Fruit fly (Drosophila melanogaster): ENCODE data around the gene nes.

The nes gene

DNA sequence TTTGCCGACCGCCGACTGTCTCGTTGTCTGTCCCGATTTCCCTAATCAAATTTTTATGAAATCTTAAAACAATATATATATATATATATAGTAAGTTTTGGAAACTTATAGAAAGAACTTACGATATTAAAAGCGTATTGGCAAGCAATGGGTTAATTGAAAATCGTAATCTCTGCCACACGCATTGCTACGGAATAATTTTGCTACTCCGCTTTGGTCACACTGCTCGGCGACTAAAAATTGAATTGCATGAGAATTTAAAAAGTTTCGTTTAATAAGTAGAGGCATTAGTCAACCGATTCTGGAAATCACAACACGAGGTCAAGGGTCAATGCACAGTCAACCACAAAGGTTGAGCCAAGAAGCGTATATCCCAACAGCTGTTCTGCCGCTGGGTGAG is 734 bp upstream of the nes start, which contains the start of gene Bet1 (continued):
- peak; percentile 40; the same call in 1 of the 2 replicates for TF ChIP-seq H2.0 (GFP tag; IDR thresholded peaks at IDR 0.05)
- no peak for TF ChIP-seq pita (GFP tag; optimal IDR thresholded peaks at IDR 0.05)
- TF ChIP-seq Spps (tag; optimal IDR thresholded peaks at IDR 0.05) = no peak
- no peak for TF ChIP-seq dmrt99B (tag; optimal IDR thresholded peaks at IDR 0.05)
- TF ChIP-seq CG5953 (GFP tag; IDR thresholded peaks at IDR 0.05) = no peak
- no peak for TF ChIP-seq CG2199 (GFP tag; IDR thresholded peaks at IDR 0.05)
- TF ChIP-seq Sin3A (optimal IDR thresholded peaks at IDR 0.05) = no peak
- TF ChIP-seq tna (GFP tag; IDR thresholded peaks at IDR 0.05; ENCODE audit: partially characterized antibody) = no peak
- TF ChIP-seq Neu2 (GFP tag; optimal IDR thresholded peaks at IDR 0.05; ENCODE audit: borderline replicate concordance) = no peak
- TF ChIP-seq CG12769 (tag; optimal IDR thresholded peaks at IDR 0.05) = no peak
- no peak for TF ChIP-seq CG4707 (GFP tag; optimal IDR thresholded peaks at IDR 0.05)

DNA sequence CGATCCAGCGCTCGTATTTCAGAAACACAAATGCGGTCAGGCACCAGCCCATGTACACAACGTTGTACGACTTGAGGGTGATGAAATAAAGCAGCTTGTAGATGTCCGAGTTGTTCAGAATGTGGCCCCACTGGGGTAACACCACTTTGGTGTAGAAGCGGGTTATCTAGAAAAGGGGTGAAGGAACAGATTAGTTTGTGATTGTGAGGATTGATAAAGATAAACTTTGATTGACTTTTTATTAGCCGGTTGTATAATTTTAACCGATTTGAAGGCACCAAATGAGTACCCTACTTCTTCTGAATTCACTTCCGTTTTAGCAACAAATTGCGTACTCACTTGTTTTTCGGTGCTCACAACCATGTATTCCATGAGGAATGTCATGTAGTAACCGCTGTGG is 2.3 kb downstream of the nes start:
- peak; percentile 77 for TF ChIP-seq grn (GFP tag; optimal IDR thresholded peaks at IDR 0.05)
- peak; percentile 80; the same call in 1 of the 2 replicates for TF ChIP-seq sens-2 (GFP tag; IDR thresholded peaks at IDR 0.05)
- 0 out of 2 replicates have a peak, but pooled peaks have one; percentile 31 for TF ChIP-seq GATAe (GFP tag; conservative IDR thresholded peaks at IDR 0.05)
- TF ChIP-seq Pdp1 (GFP tag; optimal IDR thresholded peaks at IDR 0.05) = peak in 1 of 2 experiments; percentile 63
- no peak for TF ChIP-seq Awh (GFP tag; IDR thresholded peaks at IDR 0.05)
- no peak for TF ChIP-seq CG4360 (GFP tag; IDR thresholded peaks at IDR 0.05)
- TF ChIP-seq Neu2 (GFP tag; optimal IDR thresholded peaks at IDR 0.05; ENCODE audit: borderline replicate concordance) = no peak
- TF ChIP-seq pnt (GFP tag; optimal IDR thresholded peaks at IDR 0.05) = no peak
- peak; percentile 4 for TF ChIP-seq CG34376 (GFP tag; optimal IDR thresholded peaks at IDR 0.05)
- TF ChIP-seq sug (tag; optimal IDR thresholded peaks at IDR 0.05) = peak; percentile 93
- peak; percentile 44 for TF ChIP-seq Vsx1 (GFP tag; optimal IDR thresholded peaks at IDR 0.05)
- TF ChIP-seq Lim3 (GFP tag; IDR thresholded peaks at IDR 0.05) = no peak
- TF ChIP-seq CG10543 (GFP tag; optimal IDR thresholded peaks at IDR 0.05) = peak; percentile 27
- peak; percentile 86 for TF ChIP-seq exex (tag; optimal IDR thresholded peaks at IDR 0.05)

DNA sequence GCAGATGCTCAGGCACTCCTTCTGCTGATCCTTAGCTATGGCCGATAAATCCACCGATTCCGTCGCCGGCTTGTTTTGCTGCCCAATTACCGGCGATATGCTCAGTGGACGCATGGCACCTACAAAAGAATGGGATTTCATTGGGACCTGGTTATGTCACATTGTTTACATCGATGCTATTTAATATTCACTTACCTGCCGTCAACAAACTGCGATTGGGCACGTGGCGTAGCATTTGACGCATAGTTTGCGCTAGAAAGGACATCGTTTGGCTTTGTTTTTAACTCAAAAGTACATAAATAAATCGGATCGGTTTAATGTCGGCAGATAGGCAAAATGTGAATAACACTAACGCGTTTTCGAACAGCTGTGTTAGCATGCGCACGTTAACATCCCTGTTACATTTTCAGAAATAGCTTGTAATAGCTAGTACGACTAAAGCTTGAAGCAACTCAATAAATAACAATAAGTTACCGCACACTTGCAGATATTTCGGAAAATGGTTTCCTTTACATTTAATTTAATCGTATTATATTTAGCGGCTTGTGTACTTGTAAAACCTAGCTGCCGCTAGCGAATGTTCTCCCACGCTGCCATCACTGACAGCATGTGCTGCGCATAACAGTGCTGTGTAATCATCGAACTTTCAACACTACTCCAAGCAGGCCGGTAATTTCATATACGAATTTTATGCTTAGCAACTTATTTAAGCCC is 5.6 kb downstream of the nes start, which contains the start of the genes mRpL21 and rept:
TSS of gene mRpL21 (minus strand) at position 347 of the 714 bp plus-strand sequence.
TSS of gene rept (plus strand) at position 626 of the 714 bp plus-strand sequence.
- TF ChIP-seq CG9797 (GFP tag; optimal IDR thresholded peaks at IDR 0.05) (peak; percentile 67), tap (tag; optimal IDR thresholded peaks at IDR 0.05) (peak; percentile 3), CG7987 (GFP tag; optimal IDR thresholded peaks at IDR 0.05) (peak; percentile 36), CHES-1-like (GFP tag; optimal IDR thresholded peaks at IDR 0.05) (peak; percentile 79), eve (GFP tag; optimal IDR thresholded peaks at IDR 0.05) (no peak), NC2β (GFP tag; optimal IDR thresholded peaks at IDR 0.05) (peak; percentile 11), Hey (tag; optimal IDR thresholded peaks at IDR 0.05) (no peak), Hand (GFP tag; optimal IDR thresholded peaks at IDR 0.05) (no peak), da (GFP tag; optimal IDR thresholded peaks at IDR 0.05) (peak; percentile 43), insv (GFP tag; optimal IDR thresholded peaks at IDR 0.05) (peak in 1 of 2 experiments; percentile 50), HHEX (GFP tag; optimal IDR thresholded peaks at IDR 0.05) (peak; percentile 15), dan (GFP tag; IDR thresholded peaks at IDR 0.05) (no peak), wek (GFP tag; optimal IDR thresholded peaks at IDR 0.05) (no peak), CG13287 (GFP tag; IDR thresholded peaks at IDR 0.05; ENCODE audit: partially characterized antibody) (peak; percentile 46; the same call in 1 of the 2 replicates), Med (GFP tag) (peak; percentile 96), pan (optimal IDR thresholded peaks at IDR 0.05) (no peak), pan (GFP tag; optimal IDR thresholded peaks at IDR 0.05 in 1 of 2, IDR thresholded peaks at IDR 0.05 in 1 of 2) (peak in 1 of 2 experiments; percentile 42), CG9932 (GFP tag; IDR thresholded peaks at IDR 0.05) (peak; percentile 74), jing (GFP tag; optimal IDR thresholded peaks at IDR 0.05) (no peak), so (GFP tag; IDR thresholded peaks at IDR 0.05) (no peak), CG18011 (GFP tag; optimal IDR thresholded peaks at IDR 0.05) (peak; percentile 37), TFAM (GFP tag; optimal IDR thresholded peaks at IDR 0.05) (no peak), crp (GFP tag; optimal IDR thresholded peaks at IDR 0.05) (peak; percentile 81 to 94), shn (GFP tag; optimal IDR thresholded peaks at IDR 0.05) (peak; percentile 57)

All from whole organism, embryonic.